Worm (Caenorhabditis elegans) whole organism, L2 larva: ENCODE measurements around the gene bcl-7.

ENCODE experiments used
- aly-2 ChIP-seq: fragments of 150-350 bp; optimal IDR thresholded peaks from 2 replicates; lab custom pipeline; 2014; ENCODE audit warnings: missing biosample characterization, missing genetic modification characterization
- blmp-1 ChIP-seq: sonication (generic microtip); optimal IDR thresholded peaks from 2 replicates; lab custom pipeline; 2017; ENCODE audit warnings: missing genetic modification characterization, mild to moderate bottlenecking, missing compliant biosample characterization, antibody characterized with exemption, moderate library complexity; ENCODE audit not compliant: insufficient read depth
- elt-1 ChIP-seq: fragments of 150-350 bp; optimal IDR thresholded peaks from 2 replicates; lab custom pipeline; 2014; ENCODE audit warnings: missing biosample characterization, missing genetic modification characterization
- lin-13 ChIP-seq: fragments of 150-350 bp; optimal IDR thresholded peaks from 2 replicates; lab custom pipeline; 2014; ENCODE audit warnings: missing biosample characterization, missing genetic modification reagents, missing genetic modification characterization
- nhr-77 ChIP-seq: fragments of 150-350 bp; optimal IDR thresholded peaks from 2 replicates; lab custom pipeline; 2014; ENCODE audit warnings: missing biosample characterization, missing genetic modification characterization
- skn-1 ChIP-seq: sonication (generic microtip); optimal IDR thresholded peaks from 2 replicates; lab custom pipeline; 2017; ENCODE audit warnings: missing biosample characterization, missing genetic modification characterization

DNA sequence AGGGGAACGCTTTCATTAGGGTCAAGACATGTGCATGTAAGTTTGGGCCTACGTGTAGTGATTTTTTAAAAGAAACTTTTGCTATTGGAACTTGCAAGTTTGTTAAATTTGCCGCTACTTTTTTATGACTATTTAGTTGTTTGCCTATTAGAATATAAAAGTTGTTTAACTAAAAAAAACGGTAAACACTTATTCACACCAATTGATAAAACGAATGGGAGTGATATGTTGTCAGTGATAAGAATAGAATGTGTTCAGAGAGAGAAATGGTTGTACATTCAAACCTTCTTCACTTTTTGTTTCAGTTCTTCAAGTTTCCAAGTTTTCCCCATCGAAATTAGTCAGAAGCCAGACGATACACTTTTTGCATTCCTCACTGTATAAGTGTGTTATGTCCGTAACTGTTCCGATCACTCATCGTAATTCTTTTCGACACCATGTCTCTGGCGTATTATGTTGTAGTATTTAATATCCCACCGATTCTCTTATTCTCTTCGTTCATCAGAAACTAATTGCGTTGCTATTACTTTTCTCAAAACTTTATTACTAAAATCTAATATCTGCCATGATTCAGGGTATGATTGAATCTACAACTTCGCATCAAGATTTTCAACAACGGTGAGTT lies 40.1 kb downstream of the bcl-7 start, which contains the start of gene dct-6:
- TF ChIP-seq skn-1 (tag; lab: Kevin White, UChicago) = no peak
- TF ChIP-seq lin-13 (GFP tag; lab: Kevin White, UChicago) = no peak
- no peak for TF ChIP-seq elt-1
- TF ChIP-seq blmp-1 (tag; lab: Kevin White, UChicago) = no peak
- no peak for TF ChIP-seq aly-2
- no peak for TF ChIP-seq nhr-77
